Fruit fly (Drosophila melanogaster) whole organism, embryonic: Measurements from ENCODE around the gene CG42342.

ENCODE experiments used
- ATbp ChIP-seq: fragments of 200-800 bp; sonication (Bioruptor generic); optimal IDR thresholded peaks from 2 replicates; lab custom pipeline; 2017; ENCODE audit warnings: missing biosample characterization, mild to moderate bottlenecking, missing genetic modification characterization, missing genetic modification reagents
- Atf-2 ChIP-seq: fragments of 200-800 bp; sonication (Bioruptor generic); optimal IDR thresholded peaks from 2 replicates; lab custom pipeline; 2016; ENCODE audit warnings: missing biosample characterization, missing genetic modification characterization
- Blimp-1 ChIP-seq: fragments of 200-800 bp; sonication (Bioruptor generic); optimal IDR thresholded peaks from 3 replicates; lab custom pipeline; 2018; ENCODE audit warnings: missing biosample characterization, missing genetic modification characterization, mild to moderate bottlenecking, moderate library complexity, missing genetic modification reagents
- CG10267 ChIP-seq: fragments of 200-800 bp; sonication (Bioruptor generic); optimal IDR thresholded peaks from 2 replicates; lab custom pipeline; 2018; ENCODE audit warnings: missing biosample characterization, mild to moderate bottlenecking, missing genetic modification characterization, moderate library complexity
- CG10462 ChIP-seq: fragments of 200-800 bp; sonication (Bioruptor generic); optimal IDR thresholded peaks from 2 replicates; lab custom pipeline; 2016; ENCODE audit warnings: missing biosample characterization, missing genetic modification characterization
- CG11093 ChIP-seq: fragments of 200-800 bp; sonication (Bioruptor generic); IDR thresholded peaks from 3 replicates; pipeline ENCODE4 v1.3.6; 2022; ENCODE audit warnings: missing biosample characterization, missing genetic modification characterization
- CG13775 ChIP-seq: fragments of 200-800 bp; sonication (Bioruptor generic); optimal IDR thresholded peaks from 3 replicates; lab custom pipeline; 2017; ENCODE audit warnings: missing biosample characterization, mild to moderate bottlenecking, missing genetic modification characterization
- CG15073 ChIP-seq: fragments of 200-800 bp; sonication (Bioruptor generic); optimal IDR thresholded peaks from 2 replicates; lab custom pipeline; 2016; ENCODE audit warnings: missing biosample characterization, missing genetic modification characterization
- CG15479 ChIP-seq: fragments of 200-800 bp; sonication (Bioruptor generic); optimal IDR thresholded peaks from 3 replicates; lab custom pipeline; 2019; ENCODE audit warnings: missing biosample characterization, mild to moderate bottlenecking, missing genetic modification characterization, moderate library complexity
- CG15514 ChIP-seq: fragments of 200-800 bp; sonication (Bioruptor generic); optimal IDR thresholded peaks from 3 replicates; lab custom pipeline; 2017; ENCODE audit warnings: missing biosample characterization, missing genetic modification characterization, mild to moderate bottlenecking, moderate library complexity, missing genetic modification reagents
- CG17186 ChIP-seq: fragments of 200-800 bp; sonication (Bioruptor generic); optimal IDR thresholded peaks from 3 replicates; lab custom pipeline; 2017; ENCODE audit warnings: missing biosample characterization, missing genetic modification reagents, missing genetic modification characterization
- CG32767 ChIP-seq: fragments of 200-800 bp; sonication (Bioruptor generic); IDR thresholded peaks from 2 replicates; pipeline ENCODE4 v1.3.6; 2022; ENCODE audit warnings: missing biosample characterization, missing genetic modification characterization
- CG3281 ChIP-seq: fragments of 200-800 bp; sonication (Bioruptor generic); optimal IDR thresholded peaks from 3 replicates; lab custom pipeline; 2017; ENCODE audit warnings: missing biosample characterization, mild to moderate bottlenecking, missing genetic modification characterization
- CG7556 ChIP-seq: fragments of 200-800 bp; sonication (Bioruptor generic); optimal IDR thresholded peaks from 2 replicates; lab custom pipeline; 2017; ENCODE audit warnings: missing biosample characterization, mild to moderate bottlenecking, missing genetic modification characterization
- CG7745 ChIP-seq: fragments of 200-800 bp; sonication (Bioruptor generic); optimal IDR thresholded peaks from 2 replicates; lab custom pipeline; 2018; ENCODE audit warnings: missing biosample characterization, mild to moderate bottlenecking, missing genetic modification characterization, moderate library complexity
- D19A ChIP-seq: fragments of 200-800 bp; optimal IDR thresholded peaks from 3 replicates; lab custom pipeline; 2019; ENCODE audit warnings: missing biosample characterization, mild to moderate bottlenecking, missing genetic modification characterization, moderate library complexity
- Dfd ChIP-seq, 2 experiments: fragments of >200 bp; optimal IDR thresholded peaks; 2 replicates each; lab custom pipeline; 2017; ENCODE audit warnings: missing biosample characterization in 2 of 2, missing genetic modification characterization in 2 of 2
- Drgx ChIP-seq: fragments of 200-800 bp; sonication (Bioruptor generic); IDR thresholded peaks from 2 replicates; pipeline ENCODE4 v1.3.6; 2022; ENCODE audit warnings: missing biosample characterization, missing genetic modification characterization
- Eip74EF ChIP-seq, 2 experiments: fragments of 200-800 bp in 1 of 2; fragments of >200 bp in 1 of 2; sonication (Bioruptor generic) in 1 of 2; optimal IDR thresholded peaks; 2 replicates each; lab custom pipeline; 2017 to 2019; ENCODE audit warnings: missing biosample characterization in 2 of 2, missing genetic modification characterization in 2 of 2, mild to moderate bottlenecking in 1 of 2, moderate library complexity in 1 of 2
- Gug ChIP-seq: fragments of 200-800 bp; sonication (Bioruptor generic); IDR thresholded peaks from 4 replicates; pipeline ENCODE4 v1.3.6; 2022; ENCODE audit warnings: missing biosample characterization, missing genetic modification characterization
- Hey ChIP-seq: fragments of 200-800 bp; sonication (Bioruptor generic); optimal IDR thresholded peaks from 3 replicates; lab custom pipeline; 2018; ENCODE audit warnings: missing biosample characterization, mild to moderate bottlenecking, missing genetic modification characterization
- Jarid2 ChIP-seq: fragments of 200-800 bp; sonication (Bioruptor generic); optimal IDR thresholded peaks from 3 replicates; lab custom pipeline; 2017; ENCODE audit warnings: mild to moderate bottlenecking, missing biosample characterization, missing genetic modification reagents, missing genetic modification characterization
- Med ChIP-seq: fragments of 200-800 bp; sonication (Bioruptor generic); peaks from one replicate; lab custom pipeline; 2016; ENCODE audit warnings: missing biosample characterization, missing genetic modification characterization, mild to moderate bottlenecking, inconsistent platforms, moderate library complexity
- NFAT ChIP-seq: fragments of 200-800 bp; sonication (Bioruptor generic); IDR thresholded peaks from 2 replicates; pipeline ENCODE4 v1.3.6; 2022; ENCODE audit warnings: missing biosample characterization, missing genetic modification characterization
- Six4 ChIP-seq: fragments of 200-800 bp; sonication (Bioruptor generic); optimal IDR thresholded peaks from 2 replicates; lab custom pipeline; 2016; ENCODE audit warnings: missing biosample characterization, missing genetic modification characterization
- Ssrp ChIP-seq: fragments of 200-800 bp; sonication (Bioruptor generic); optimal IDR thresholded peaks from 2 replicates; lab custom pipeline; 2018; ENCODE audit warnings: missing biosample characterization, mild to moderate bottlenecking, missing genetic modification characterization, moderate library complexity
- Usf ChIP-seq: fragments of 200-800 bp; sonication (Bioruptor generic); optimal IDR thresholded peaks from 2 replicates; lab custom pipeline; 2017; ENCODE audit warnings: missing genotype, missing biosample characterization, missing genetic modification characterization
- abd-A ChIP-seq: fragments of 200-800 bp; sonication (Bioruptor generic); optimal IDR thresholded peaks from 3 replicates; lab custom pipeline; 2019; ENCODE audit warnings: missing biosample characterization, mild to moderate bottlenecking, missing genetic modification characterization, moderate library complexity
- bowl ChIP-seq: fragments of 200-800 bp; sonication (Bioruptor generic); IDR thresholded peaks from 2 replicates; pipeline ENCODE4 v1.3.6; 2022; ENCODE audit warnings: missing biosample characterization, missing genetic modification characterization
- cg ChIP-seq: fragments of 200-800 bp; sonication (Bioruptor generic); optimal IDR thresholded peaks from 3 replicates; lab custom pipeline; 2019; ENCODE audit warnings: missing biosample characterization, mild to moderate bottlenecking, missing genetic modification characterization, moderate library complexity
- chif ChIP-seq, 2 experiments: fragments of 200-800 bp; sonication (Bioruptor generic); optimal IDR thresholded peaks; 3 replicates each; lab custom pipeline; 2016; ENCODE audit warnings: missing biosample characterization in 2 of 2, missing genetic modification characterization in 2 of 2
- eve ChIP-seq, 2 experiments: fragments of >200 bp; optimal IDR thresholded peaks; 2 replicates each; lab custom pipeline; 2017; ENCODE audit warnings: missing biosample characterization in 2 of 2, missing genetic modification characterization in 2 of 2
- fd3F ChIP-seq: fragments of 200-800 bp; sonication (Bioruptor generic); optimal IDR thresholded peaks from 2 replicates; lab custom pipeline; 2018; ENCODE audit warnings: missing biosample characterization, mild to moderate bottlenecking, missing genetic modification characterization, moderate library complexity
- fd96Cb ChIP-seq: fragments of 200-800 bp; sonication (Bioruptor generic); optimal IDR thresholded peaks from 2 replicates; lab custom pipeline; 2018; ENCODE audit warnings: missing biosample characterization, mild to moderate bottlenecking, missing genetic modification characterization, moderate library complexity
- gsb ChIP-seq: fragments of 200-800 bp; sonication (Bioruptor generic); IDR thresholded peaks from 2 replicates; pipeline ENCODE4 v1.3.6; 2022; ENCODE audit warnings: missing biosample characterization, missing genetic modification characterization
- knrl ChIP-seq: fragments of 200-800 bp; sonication (Bioruptor generic); IDR thresholded peaks from 3 replicates; pipeline ENCODE4 v1.3.6; 2022; ENCODE audit warnings: missing biosample characterization, missing genetic modification characterization; ENCODE audit not compliant: partially characterized antibody
- lilli ChIP-seq: fragments of 200-800 bp; sonication (Bioruptor generic); optimal IDR thresholded peaks from 3 replicates; lab custom pipeline; 2016; ENCODE audit warnings: missing biosample characterization, missing genetic modification characterization
- mld ChIP-seq: fragments of 200-800 bp; sonication (Bioruptor generic); IDR thresholded peaks from 3 replicates; pipeline ENCODE4 v1.3.6; 2022; ENCODE audit warnings: missing biosample characterization, missing genetic modification characterization; ENCODE audit not compliant: partially characterized antibody
- peb ChIP-seq: fragments of 200-800 bp; sonication (Bioruptor generic); IDR thresholded peaks from 2 replicates; pipeline ENCODE4 v1.3.6; 2022; ENCODE audit warnings: missing biosample characterization, missing genetic modification characterization
- run ChIP-seq: fragments of 200-800 bp; sonication (Bioruptor generic); optimal IDR thresholded peaks from 3 replicates; lab custom pipeline; 2018; ENCODE audit warnings: missing biosample characterization, mild to moderate bottlenecking, missing genetic modification characterization
- sc ChIP-seq, 3 experiments: fragments of >200 bp in 2 of 3; fragments of 200-800 bp in 1 of 3; sonication (Bioruptor generic) in 1 of 3; optimal IDR thresholded peaks; 2 replicates in 2 of 3; 3 replicates in 1 of 3; lab custom pipeline; 2017; ENCODE audit warnings: mild to moderate bottlenecking in 1 of 3, missing biosample characterization in 1 of 3, missing genetic modification characterization in 1 of 3, missing genetic modification reagents in 1 of 3
- seq ChIP-seq: fragments of 200-800 bp; sonication (Bioruptor generic); IDR thresholded peaks from 2 replicates; pipeline ENCODE4 v1.3.6; 2022; ENCODE audit warnings: missing biosample characterization, missing genetic modification characterization
- wor ChIP-seq: fragments of 200-800 bp; sonication (Bioruptor generic); IDR thresholded peaks from 2 replicates; pipeline ENCODE4 v1.3.6; 2022; ENCODE audit warnings: missing biosample characterization, missing genetic modification characterization

CG42342 gene

DNA sequence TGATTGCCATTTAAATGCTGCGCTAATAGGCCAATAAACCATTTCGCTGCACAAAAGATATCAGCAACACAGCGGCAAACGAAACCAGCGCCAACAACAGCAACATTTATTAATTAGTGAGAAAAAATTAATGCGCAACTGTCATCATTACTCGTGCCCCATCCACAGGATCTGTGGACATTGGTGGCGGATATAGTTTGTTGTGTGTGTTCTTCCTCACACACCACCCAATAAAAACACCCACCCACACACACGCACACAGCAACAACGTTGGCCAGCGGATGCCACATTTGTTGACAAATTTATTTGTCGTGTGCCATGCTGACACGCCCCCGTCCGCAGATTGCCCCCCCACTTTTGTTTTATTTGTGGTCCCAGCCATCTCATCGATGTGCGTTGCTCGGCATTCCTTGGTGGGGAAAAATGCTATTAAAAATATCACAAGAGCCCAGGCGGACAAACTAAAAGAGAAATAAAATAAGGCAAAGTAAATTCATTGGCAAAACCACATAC is 15.6 kb downstream of the CG42342 start (continued):
- TF ChIP-seq gsb (no peak), run (tag; lab: Kevin White, UChicago) (peak; percentile 9), Gug (no peak), Med (GFP tag; lab: Kevin White, UChicago) (peak; percentile 51), sc (optimal IDR thresholded peaks at IDR 0.05; lab: Kevin White, UChicago) (no peak), sc (GFP tag; optimal IDR thresholded peaks at IDR 0.05; lab: Kevin White, UChicago) (no peak), cg (GFP tag; lab: Kevin White, UChicago) (peak; percentile 39), bowl (no peak), eve (GFP tag; optimal IDR thresholded peaks at IDR 0.05; lab: Kevin White, UChicago) (no peak), peb (GFP tag; lab: Robert Waterston, UW) (no peak), seq (GFP tag; lab: Robert Waterston, UW) (no peak), CG10267 (tag; lab: Kevin White, UChicago) (no peak), fd3F (GFP tag; lab: Kevin White, UChicago) (no peak), lilli (no peak), CG13775 (GFP tag; lab: Kevin White, UChicago) (no peak), Atf-2 (GFP tag; lab: Kevin White, UChicago) (no peak), knrl (GFP tag; lab: Robert Waterston, UW) (no peak), fd96Cb (no peak), chif (GFP tag; optimal IDR thresholded peaks at IDR 0.05; lab: Kevin White, UChicago) (no peak), Ssrp (no peak), wor (no peak), CG7745 (peak; percentile 45), Usf (GFP tag; lab: Kevin White, UChicago) (no peak), mld (GFP tag; lab: Robert Waterston, UW) (no peak), Hey (tag; lab: Kevin White, UChicago) (peak; percentile 51), CG3281 (no peak), CG32767 (GFP tag; lab: Robert Waterston, UW) (no peak), Eip74EF (GFP tag; optimal IDR thresholded peaks at IDR 0.05; lab: Kevin White, UChicago) (no peak), CG15479 (GFP tag; lab: Kevin White, UChicago) (no peak), NFAT (GFP tag; lab: Robert Waterston, UW) (no peak), CG15514 (GFP tag; lab: Kevin White, UChicago) (no peak), CG17186 (GFP tag; lab: Kevin White, UChicago) (no peak), Jarid2 (GFP tag; lab: Kevin White, UChicago) (no peak), abd-A (tag; lab: Kevin White, UChicago) (peak; percentile 70)

DNA sequence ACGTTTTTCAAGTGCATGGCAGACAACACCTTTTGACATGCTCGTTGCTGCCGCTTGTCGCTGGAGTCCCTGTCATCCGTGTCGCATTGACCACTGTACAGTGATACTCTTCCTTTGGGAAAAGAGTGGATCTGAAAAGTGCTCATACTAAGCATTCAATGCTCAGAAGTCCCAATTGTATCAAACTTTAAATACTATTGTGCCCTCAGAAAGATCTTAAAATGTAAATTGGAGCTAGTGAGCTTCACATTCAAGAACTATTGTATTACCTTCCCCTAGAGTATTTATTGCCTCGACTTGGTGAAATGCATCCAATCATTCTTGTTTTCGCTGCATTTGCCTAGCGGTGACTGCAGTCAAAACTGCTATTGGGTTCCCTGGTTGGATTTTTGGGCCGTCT is 20.8 kb downstream of the CG42342 start:
- TF ChIP-seq ATbp (GFP tag; lab: Kevin White, UChicago): no peak
- no peak for TF ChIP-seq Dfd (GFP tag; optimal IDR thresholded peaks at IDR 0.05; lab: Kevin White, UChicago)
- no peak for TF ChIP-seq CG11093 (GFP tag; lab: Robert Waterston, UW)
- peak; percentile 12 for TF ChIP-seq Blimp-1 (GFP tag; lab: Kevin White, UChicago)
- no peak for TF ChIP-seq CG7556
- no peak for TF ChIP-seq Six4 (GFP tag; lab: Kevin White, UChicago)
- peak; percentile 98 for TF ChIP-seq D19A (tag; lab: Kevin White, UChicago)
- TF ChIP-seq CG10462 (GFP tag; lab: Kevin White, UChicago): no peak
- no peak for TF ChIP-seq CG15073
- 0 out of 2 replicates have a peak, but pooled peaks have one; percentile 29 for TF ChIP-seq Drgx
- TF ChIP-seq, all 482 proteins: peak for 3
